Worm (Caenorhabditis elegans) whole organism, L1 larva: ENCODE results near the gene Y58A7A.1.
A peak's percentile ranks its signal among the peaks of the same experiment; 100 is the strongest.

Experiments used
- C04F5.9 ChIP-seq: sonication (generic microtip); optimal IDR thresholded peaks from 2 replicates; lab custom pipeline; 2016; ENCODE audit warnings: missing genetic modification characterization, missing compliant biosample characterization
- C16A3.4 ChIP-seq: fragments of 150-350 bp; optimal IDR thresholded peaks from 2 replicates; lab custom pipeline; 2014; ENCODE audit warnings: missing biosample characterization, missing genetic modification characterization
- C34B4.2 ChIP-seq: sonication (generic microtip); optimal IDR thresholded peaks from 2 replicates; lab custom pipeline; 2017; ENCODE audit warnings: mild to moderate bottlenecking, missing genetic modification characterization, missing compliant biosample characterization
- Y116A8C.19 ChIP-seq: sonication (generic microtip); optimal IDR thresholded peaks from 2 replicates; lab custom pipeline; 2016; ENCODE audit warnings: missing compliant biosample characterization, missing genetic modification characterization, borderline replicate concordance
- alr-1 ChIP-seq: fragments of 200-800 bp; sonication (Bioruptor generic); optimal IDR thresholded peaks from 2 replicates; lab custom pipeline; 2018; ENCODE audit warnings: borderline replicate concordance, mild to moderate bottlenecking, missing genetic modification characterization, missing compliant biosample characterization
- ama-1 ChIP-seq: fragments of 150-350 bp; optimal IDR thresholded peaks from 2 replicates; lab custom pipeline; 2014
- blmp-1 ChIP-seq: fragments of 150-350 bp; optimal IDR thresholded peaks from 2 replicates; lab custom pipeline; 2014; ENCODE audit warnings: missing biosample characterization, missing genetic modification characterization
- ceh-63 ChIP-seq: fragments of 200-800 bp; sonication (Bioruptor generic); optimal IDR thresholded peaks from 2 replicates; lab custom pipeline; 2018; ENCODE audit warnings: mild to moderate bottlenecking, missing genetic modification characterization, missing compliant biosample characterization
- ceh-8 ChIP-seq: fragments of 200-800 bp; sonication (Bioruptor generic); optimal IDR thresholded peaks from 2 replicates; lab custom pipeline; 2018; ENCODE audit warnings: mild to moderate bottlenecking, missing genetic modification characterization, moderate library complexity, missing compliant biosample characterization
- ceh-88 ChIP-seq: fragments of 200-800 bp; sonication (Bioruptor generic); IDR thresholded peaks from 2 replicates; pipeline ENCODE4 v1.3.6; 2022; ENCODE audit warnings: missing genetic modification characterization, missing compliant biosample characterization
- ceh-90 ChIP-seq: sonication (generic microtip); optimal IDR thresholded peaks from 2 replicates; lab custom pipeline; 2016; ENCODE audit warnings: missing genetic modification characterization, missing compliant biosample characterization
- ces-1 ChIP-seq: fragments of 150-350 bp; optimal IDR thresholded peaks from 2 replicates; lab custom pipeline; 2014; ENCODE audit warnings: missing biosample characterization, missing genetic modification reagents, missing genetic modification characterization
- dpl-1 ChIP-seq, 3 experiments: fragments of 150-350 bp in 2 of 3; sonication (generic microtip) in 1 of 3; optimal IDR thresholded peaks; 2 replicates each; lab custom pipeline; 2014 to 2017; ENCODE audit warnings: missing biosample characterization in 3 of 3, missing genetic modification characterization in 3 of 3, missing genetic modification reagents in 3 of 3
- efl-1 ChIP-seq, 4 experiments: fragments of 150-350 bp; optimal IDR thresholded peaks in 3 of 4; peaks in 1 of 4; 1 replicate in 1 of 4; 2 replicates in 3 of 4; lab custom pipeline; 2014; ENCODE audit warnings: missing biosample characterization in 2 of 4, missing genetic modification characterization in 2 of 4, missing genetic modification reagents in 2 of 4
- egl-13 ChIP-seq: sonication (generic microtip); optimal IDR thresholded peaks from 2 replicates; lab custom pipeline; 2016; ENCODE audit warnings: missing genotype, missing genetic modification reagents, missing genetic modification characterization, missing compliant biosample characterization
- egl-27 ChIP-seq, 2 experiments: fragments of 150-350 bp in 1 of 2; sonication (generic microtip); optimal IDR thresholded peaks; 3 replicates each; lab custom pipeline; 2017 to 2018; ENCODE audit warnings: missing biosample characterization in 2 of 2, missing genetic modification characterization in 2 of 2, missing genetic modification reagents in 2 of 2
- elt-2 ChIP-seq: sonication (generic microtip); optimal IDR thresholded peaks from 2 replicates; lab custom pipeline; 2016; ENCODE audit warnings: missing genetic modification characterization, mild to moderate bottlenecking, inconsistent platforms, missing compliant biosample characterization, missing genetic modification reagents
- fkh-8 ChIP-seq: sonication (generic microtip); optimal IDR thresholded peaks from 2 replicates; lab custom pipeline; 2016; ENCODE audit warnings: mild to moderate bottlenecking, missing genetic modification characterization, missing compliant biosample characterization
- fos-1 ChIP-seq: fragments of 150-350 bp; optimal IDR thresholded peaks from 2 replicates; lab custom pipeline; 2014; ENCODE audit warnings: missing biosample characterization, missing genetic modification characterization
- hlh-17 ChIP-seq: fragments of 200-800 bp; sonication (Bioruptor generic); optimal IDR thresholded peaks from 2 replicates; lab custom pipeline; 2018; ENCODE audit warnings: missing genetic modification characterization, mild to moderate bottlenecking, missing compliant biosample characterization, moderate library complexity, borderline replicate concordance
- hlh-4 ChIP-seq: sonication (generic microtip); optimal IDR thresholded peaks from 2 replicates; lab custom pipeline; 2016; ENCODE audit warnings: mild to moderate bottlenecking, missing genetic modification characterization, missing compliant biosample characterization
- hpl-2 ChIP-seq: fragments of 150-350 bp; optimal IDR thresholded peaks from 2 replicates; lab custom pipeline; 2014; ENCODE audit warnings: missing biosample characterization, missing genetic modification reagents, missing genetic modification characterization
- lin-13 ChIP-seq: fragments of 150-350 bp; optimal IDR thresholded peaks from 2 replicates; lab custom pipeline; 2014; ENCODE audit warnings: missing biosample characterization, missing genetic modification reagents, missing genetic modification characterization
- lin-15B ChIP-seq: fragments of 150-350 bp; sonication (generic microtip); optimal IDR thresholded peaks from 3 replicates; lab custom pipeline; 2014; ENCODE audit warnings: missing biosample characterization, missing genetic modification characterization
- lin-35 ChIP-seq, 2 experiments: fragments of 150-350 bp; optimal IDR thresholded peaks; 2 replicates each; lab custom pipeline; 2014; ENCODE audit warnings: missing biosample characterization in 2 of 2, missing genetic modification characterization in 2 of 2, missing genetic modification reagents in 2 of 2
- lin-39 ChIP-seq: fragments of 150-350 bp; optimal IDR thresholded peaks from 2 replicates; lab custom pipeline; 2014; ENCODE audit warnings: missing biosample characterization, missing genetic modification reagents, missing genetic modification characterization
- lir-3 ChIP-seq: sonication (generic microtip); optimal IDR thresholded peaks from 2 replicates; lab custom pipeline; 2016; ENCODE audit warnings: mild to moderate bottlenecking, missing genetic modification characterization, moderate library complexity, missing compliant biosample characterization; ENCODE audit not compliant: poor library complexity
- lsy-2 ChIP-seq, 2 experiments: fragments of 150-350 bp; optimal IDR thresholded peaks; 2 replicates each; lab custom pipeline; 2014; ENCODE audit warnings: missing biosample characterization in 2 of 2, missing genetic modification characterization in 2 of 2
- mdl-1 ChIP-seq, 2 experiments: fragments of 150-350 bp; optimal IDR thresholded peaks; 2 replicates each; lab custom pipeline; 2014 to 2017; ENCODE audit warnings: missing biosample characterization in 2 of 2, missing genetic modification characterization in 2 of 2, inconsistent platforms in 1 of 2
- mef-2 ChIP-seq: fragments of 150-350 bp; optimal IDR thresholded peaks from 2 replicates; lab custom pipeline; 2014; ENCODE audit warnings: missing biosample characterization, missing genetic modification characterization
- nhr-19 ChIP-seq: fragments of 200-800 bp; sonication (Bioruptor generic); conservative IDR thresholded peaks from 2 replicates; pipeline ENCODE4 v1.3.6; 2022; ENCODE audit warnings: missing genetic modification characterization, missing compliant biosample characterization
- nhr-237 ChIP-seq: fragments of 150-350 bp; optimal IDR thresholded peaks from 2 replicates; lab custom pipeline; 2014; ENCODE audit warnings: missing biosample characterization, missing genetic modification characterization
- nhr-28 ChIP-seq: fragments of 150-350 bp; optimal IDR thresholded peaks from 2 replicates; lab custom pipeline; 2014; ENCODE audit warnings: missing biosample characterization, missing genetic modification characterization
- nhr-71 ChIP-seq: sonication (generic microtip); optimal IDR thresholded peaks from 2 replicates; lab custom pipeline; 2016; ENCODE audit warnings: mild to moderate bottlenecking, missing genetic modification characterization, moderate library complexity, missing compliant biosample characterization
- nhr-76 ChIP-seq: sonication (generic microtip); optimal IDR thresholded peaks from 2 replicates; lab custom pipeline; 2017; ENCODE audit warnings: missing biosample characterization, missing genetic modification characterization
- pag-3 ChIP-seq: sonication (generic microtip); optimal IDR thresholded peaks from 2 replicates; lab custom pipeline; 2017; ENCODE audit warnings: missing genetic modification characterization, mild to moderate bottlenecking, missing compliant biosample characterization, antibody characterized with exemption, borderline replicate concordance; ENCODE audit not compliant: insufficient read depth
- pqm-1 ChIP-seq: sonication (generic microtip); optimal IDR thresholded peaks from 3 replicates; lab custom pipeline; 2017; ENCODE audit warnings: missing biosample characterization, missing genetic modification characterization
- skn-1 ChIP-seq: fragments of 150-350 bp; optimal IDR thresholded peaks from 2 replicates; lab custom pipeline; 2014; ENCODE audit warnings: missing biosample characterization, missing genetic modification characterization
- snu-23 ChIP-seq: sonication (generic microtip); optimal IDR thresholded peaks from 2 replicates; lab custom pipeline; 2016; ENCODE audit warnings: missing genetic modification characterization, missing compliant biosample characterization
- sptf-1 ChIP-seq: fragments of 150-350 bp; optimal IDR thresholded peaks from 2 replicates; lab custom pipeline; 2014; ENCODE audit warnings: missing biosample characterization, missing genetic modification characterization
- tlp-1 ChIP-seq: fragments of 150-350 bp; optimal IDR thresholded peaks from 2 replicates; lab custom pipeline; 2014; ENCODE audit warnings: missing biosample characterization, missing genetic modification characterization
- unc-130 ChIP-seq: fragments of 150-350 bp; optimal IDR thresholded peaks from 2 replicates; lab custom pipeline; 2017; ENCODE audit warnings: missing biosample characterization, missing genetic modification characterization, inconsistent platforms
- unc-30 ChIP-seq: sonication (generic microtip); optimal IDR thresholded peaks from 2 replicates; lab custom pipeline; 2017; ENCODE audit warnings: missing biosample characterization, missing genetic modification characterization
- unc-62 ChIP-seq: fragments of 150-350 bp; optimal IDR thresholded peaks from 2 replicates; lab custom pipeline; 2014; ENCODE audit warnings: missing biosample characterization, missing genetic modification reagents, missing genetic modification characterization
- unc-86 ChIP-seq: sonication (generic microtip); optimal IDR thresholded peaks from 2 replicates; lab custom pipeline; 2016; ENCODE audit warnings: missing genetic modification characterization, missing compliant biosample characterization
- xbp-1 ChIP-seq: sonication (generic microtip); optimal IDR thresholded peaks from 2 replicates; lab custom pipeline; 2016; ENCODE audit warnings: missing genetic modification characterization, missing compliant biosample characterization
- zip-4 ChIP-seq: fragments of 200-800 bp; sonication (Bioruptor generic); optimal IDR thresholded peaks from 2 replicates; lab custom pipeline; 2018; ENCODE audit warnings: mild to moderate bottlenecking, missing genetic modification characterization, moderate library complexity, missing compliant biosample characterization
- ztf-11 ChIP-seq, 2 experiments: sonication (generic microtip); optimal IDR thresholded peaks; 2 replicates each; lab custom pipeline; 2016 to 2017; ENCODE audit warnings: missing genetic modification characterization in 2 of 2, missing biosample characterization in 1 of 2, missing compliant biosample characterization in 1 of 2

The Y58A7A.1 gene

ce11 chrV:5067390-5067789, 1.9 kb downstream of the Y58A7A.1 start:
- TF ChIP-seq alr-1 (tag; lab: Kevin White, UChicago) (no peak), lin-39 (no peak), pqm-1 (peak; percentile 51), elt-2 (tag; lab: Kevin White, UChicago) (peak; percentile 85), fos-1 (no peak), ceh-88 (no peak), pag-3 (tag; lab: Kevin White, UChicago) (no peak), egl-27 (tag; optimal IDR thresholded peaks at IDR 0.05; lab: Kevin White, UChicago) (no peak)
- TF ChIP-seq, all 84 proteins: peak for 2

DNA sequence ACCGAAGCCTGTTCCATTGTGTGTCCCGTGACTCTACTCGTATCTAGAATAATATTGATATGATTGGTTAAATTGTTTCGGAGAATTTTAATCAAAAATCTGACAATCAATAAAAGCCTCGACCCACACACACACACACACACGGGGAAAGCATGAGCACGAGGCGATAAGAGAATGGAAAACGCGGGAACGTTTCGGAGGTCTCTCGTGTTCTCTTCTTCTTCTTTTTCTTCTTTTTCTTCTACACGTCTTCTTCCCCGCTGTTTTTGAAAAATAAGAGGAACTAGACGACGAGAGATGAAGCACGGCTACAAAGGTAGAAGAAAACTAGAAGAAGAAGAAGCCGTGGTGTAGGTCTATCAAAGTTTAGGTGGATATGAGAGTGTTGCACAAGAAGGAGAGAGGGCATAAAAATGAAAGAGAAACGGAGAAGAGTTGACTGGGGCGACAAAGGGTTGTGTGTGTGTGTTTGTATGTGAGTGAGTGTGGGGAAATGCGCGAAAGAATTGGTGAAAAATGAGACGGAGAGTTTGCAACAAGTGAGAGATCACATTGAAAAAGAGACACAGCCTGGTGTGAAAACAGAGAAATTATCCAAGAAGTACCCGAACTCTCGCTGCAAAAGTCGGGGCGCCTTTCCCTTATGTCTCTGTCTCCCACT, 4.4 kb downstream of the Y58A7A.1 start, which contains the start of gene mlk-1:
Gene mlk-1 (minus strand): TSS at position 51 of the 661 bp plus-strand sequence.
- peak; percentile 79 for TF ChIP-seq fkh-8 (tag; lab: Kevin White, UChicago)
- no peak for TF ChIP-seq zip-4 (GFP tag; lab: Kevin White, UChicago)
- TF ChIP-seq ztf-11 (tag; optimal IDR thresholded peaks at IDR 0.05; lab: Kevin White, UChicago) = no peak
- TF ChIP-seq hlh-4 = no peak
- peak; percentile 19 for TF ChIP-seq lir-3 (tag; lab: Kevin White, UChicago)
- TF ChIP-seq hlh-17 (GFP tag; lab: Kevin White, UChicago) = no peak
- TF ChIP-seq lin-35 (GFP tag; optimal IDR thresholded peaks at IDR 0.05; lab: Kevin White, UChicago) = peak; percentile 21 to 26
- no peak for TF ChIP-seq C34B4.2 (tag; lab: Kevin White, UChicago)
- no peak for TF ChIP-seq nhr-28
- peak; percentile 28 for TF ChIP-seq egl-13
- no peak; the same call in 1 of the 2 replicates for TF ChIP-seq nhr-19 (GFP tag; lab: Robert Waterston, UW)
- peak; percentile 16 for TF ChIP-seq ama-1 (lab: Kevin White, UChicago)
- no peak for TF ChIP-seq hpl-2 (GFP tag; lab: Kevin White, UChicago)
- no peak for TF ChIP-seq lin-15B (tag; lab: Kevin White, UChicago)
- peak; percentile 50 for TF ChIP-seq C16A3.4 (tag; lab: Kevin White, UChicago)
- TF ChIP-seq C04F5.9 (tag; lab: Kevin White, UChicago) = no peak
- no peak for TF ChIP-seq Y116A8C.19 (tag; lab: Kevin White, UChicago)
- peak; percentile 65 for TF ChIP-seq unc-86 (tag; lab: Kevin White, UChicago)
- TF ChIP-seq alr-1 (tag; lab: Kevin White, UChicago) = no peak
- no peak for TF ChIP-seq egl-27 (tag; optimal IDR thresholded peaks at IDR 0.05; lab: Kevin White, UChicago)
- peak; percentile 39 to 75 for TF ChIP-seq lsy-2 (tag; optimal IDR thresholded peaks at IDR 0.05; lab: Kevin White, UChicago)
- peak; percentile 18 for TF ChIP-seq unc-130 (tag; lab: Kevin White, UChicago)
- TF ChIP-seq ces-1 = no peak
- TF ChIP-seq elt-2 (tag; lab: Kevin White, UChicago) = peak; percentile 48
- peak; percentile 10 for TF ChIP-seq xbp-1 (tag; lab: Kevin White, UChicago)
- TF ChIP-seq ceh-88 = no peak
- peak; percentile 8 for TF ChIP-seq lin-13 (GFP tag; lab: Kevin White, UChicago)
- no peak for TF ChIP-seq ceh-90 (tag; lab: Kevin White, UChicago)
- peak in 2 of 3 experiments; percentile 6 to 36 for TF ChIP-seq dpl-1 (GFP tag; optimal IDR thresholded peaks at IDR 0.05; lab: Kevin White, UChicago)
- no peak for TF ChIP-seq mdl-1 (tag; optimal IDR thresholded peaks at IDR 0.05; lab: Kevin White, UChicago)
- TF ChIP-seq skn-1 (tag; lab: Kevin White, UChicago) = no peak
- no peak for TF ChIP-seq fos-1
- no peak for TF ChIP-seq tlp-1 (tag; lab: Kevin White, UChicago)
- no peak for TF ChIP-seq unc-62 (GFP tag; lab: Kevin White, UChicago)
- TF ChIP-seq nhr-237 (tag; lab: Kevin White, UChicago) = no peak
- no peak for TF ChIP-seq ceh-63
- TF ChIP-seq unc-30 = no peak
- TF ChIP-seq mef-2 (tag; lab: Kevin White, UChicago) = peak; percentile 24
- TF ChIP-seq blmp-1 (tag; lab: Kevin White, UChicago) = peak; percentile 80
- peak; percentile 56 to 68 for TF ChIP-seq efl-1 (optimal IDR thresholded peaks at IDR 0.05; lab: Kevin White, UChicago)
- TF ChIP-seq efl-1 (GFP tag; optimal IDR thresholded peaks at IDR 0.05 in 1 of 2; lab: Kevin White, UChicago) = peak; percentile 37 to 90
- peak; percentile 57 for TF ChIP-seq nhr-71 (tag; lab: Kevin White, UChicago)
- no peak for TF ChIP-seq nhr-76 (tag; lab: Kevin White, UChicago)
- TF ChIP-seq ceh-8 (GFP tag; lab: Kevin White, UChicago) = peak; percentile 24
- peak; percentile 73 for TF ChIP-seq snu-23 (GFP tag; lab: Kevin White, UChicago)
- TF ChIP-seq sptf-1 = no peak
